Worm (Caenorhabditis elegans) whole organism, young adult: Measurements from ENCODE around the gene srlf-3.

Experiments
- B0019.2 ChIP-seq: fragments of 200-800 bp; sonication (Bioruptor generic); conservative IDR thresholded peaks from 2 replicates; pipeline ENCODE4 v1.3.6; 2022; ENCODE audit warnings: missing genetic modification reagents, missing genetic modification characterization, missing compliant biosample characterization
- D2030.7 ChIP-seq: fragments of 200-800 bp; sonication (Bioruptor generic); IDR thresholded peaks from 2 replicates; pipeline ENCODE4 v1.3.6; 2022; ENCODE audit warnings: missing genetic modification reagents, missing genetic modification characterization, missing compliant biosample characterization
- F10E7.11 ChIP-seq: sonication (generic microtip); optimal IDR thresholded peaks from 2 replicates; lab custom pipeline; 2017; ENCODE audit warnings: mild to moderate bottlenecking, missing genetic modification characterization, moderate library complexity, missing compliant biosample characterization
- F22D6.2 ChIP-seq: sonication (generic microtip); optimal IDR thresholded peaks from 2 replicates; lab custom pipeline; 2016; ENCODE audit warnings: mild to moderate bottlenecking, missing genetic modification characterization, missing compliant biosample characterization
- F23B12.7 ChIP-seq: sonication (generic microtip); optimal IDR thresholded peaks from 2 replicates; lab custom pipeline; 2017; ENCODE audit warnings: missing genetic modification characterization, mild to moderate bottlenecking, missing compliant biosample characterization, antibody characterized with exemption, moderate library complexity; ENCODE audit not compliant: insufficient read depth
- F33H1.4 ChIP-seq: fragments of 200-800 bp; sonication (Bioruptor generic); IDR thresholded peaks from 2 replicates; pipeline ENCODE4 v1.3.6; 2022; ENCODE audit warnings: missing genetic modification reagents, missing genetic modification characterization, missing compliant biosample characterization
- F37B4.10 ChIP-seq: fragments of 200-800 bp; sonication (Bioruptor generic); IDR thresholded peaks from 2 replicates; pipeline ENCODE4 v1.3.6; 2022; ENCODE audit warnings: missing genetic modification characterization, missing compliant biosample characterization
- F39B2.1 ChIP-seq: fragments of 200-800 bp; sonication (Bioruptor generic); IDR thresholded peaks from 2 replicates; pipeline ENCODE4 v1.3.6; 2022; ENCODE audit warnings: missing genetic modification reagents, missing genetic modification characterization, missing compliant biosample characterization
- F52B5.7 ChIP-seq: sonication (generic microtip); optimal IDR thresholded peaks from 2 replicates; lab custom pipeline; 2016; ENCODE audit warnings: mild to moderate bottlenecking, missing genetic modification characterization, missing compliant biosample characterization
- T07F8.4 ChIP-seq: sonication (generic microtip); optimal IDR thresholded peaks from 2 replicates; lab custom pipeline; 2016; ENCODE audit warnings: mild to moderate bottlenecking, missing genetic modification characterization, moderate library complexity, missing compliant biosample characterization
- T26A5.8 ChIP-seq: sonication (generic microtip); optimal IDR thresholded peaks from 2 replicates; lab custom pipeline; 2016; ENCODE audit warnings: missing genetic modification characterization, missing compliant biosample characterization
- Y56A3A.18 ChIP-seq: fragments of 200-800 bp; sonication (Bioruptor generic); IDR thresholded peaks from 2 replicates; pipeline ENCODE4 v1.3.6; 2022; ENCODE audit warnings: missing genetic modification reagents, missing genetic modification characterization, missing compliant biosample characterization
- Y67H2A.10 ChIP-seq: fragments of 200-800 bp; sonication (Bioruptor generic); conservative IDR thresholded peaks from 2 replicates; pipeline ENCODE4 v1.3.6; 2022; ENCODE audit warnings: missing genetic modification reagents, missing genetic modification characterization, missing compliant biosample characterization
- akir-1 ChIP-seq: fragments of 200-800 bp; sonication (Bioruptor generic); optimal IDR thresholded peaks from 2 replicates; lab custom pipeline; 2018; ENCODE audit warnings: mild to moderate bottlenecking, missing genetic modification characterization, moderate library complexity, missing compliant biosample characterization
- athp-1 ChIP-seq: sonication (generic microtip); optimal IDR thresholded peaks from 2 replicates; lab custom pipeline; 2017; ENCODE audit warnings: mild to moderate bottlenecking, missing genetic modification characterization, missing compliant biosample characterization
- attf-3 ChIP-seq: fragments of 200-800 bp; sonication (Bioruptor generic); conservative IDR thresholded peaks from 2 replicates; pipeline ENCODE4 v1.3.6; 2022; ENCODE audit warnings: missing genetic modification reagents, missing genetic modification characterization, missing compliant biosample characterization
- attf-5 ChIP-seq: fragments of 200-800 bp; sonication (Bioruptor generic); optimal IDR thresholded peaks from 2 replicates; lab custom pipeline; 2018; ENCODE audit warnings: mild to moderate bottlenecking, missing genetic modification characterization, missing compliant biosample characterization
- attf-6 ChIP-seq: fragments of 200-800 bp; sonication (Bioruptor generic); IDR thresholded peaks from 2 replicates; pipeline ENCODE4 v1.3.6; 2022; ENCODE audit warnings: missing genetic modification reagents, missing genetic modification characterization, missing compliant biosample characterization
- bed-1 ChIP-seq: fragments of 200-800 bp; sonication (Bioruptor generic); IDR thresholded peaks from 2 replicates; pipeline ENCODE4 v1.3.6; 2022; ENCODE audit warnings: missing genetic modification reagents, missing genetic modification characterization, missing compliant biosample characterization
- ccch-3 ChIP-seq: fragments of 200-800 bp; sonication (Bioruptor generic); optimal IDR thresholded peaks from 2 replicates; lab custom pipeline; 2018; ENCODE audit warnings: mild to moderate bottlenecking, missing genetic modification characterization, missing compliant biosample characterization
- cebp-2 ChIP-seq: fragments of 200-800 bp; sonication (Bioruptor generic); IDR thresholded peaks from 2 replicates; pipeline ENCODE4 v1.3.6; 2022; ENCODE audit warnings: missing genetic modification characterization, missing compliant biosample characterization
- ceh-100 ChIP-seq: fragments of 200-800 bp; sonication (Bioruptor generic); IDR thresholded peaks from 2 replicates; pipeline ENCODE4 v1.3.6; 2022; ENCODE audit warnings: missing genetic modification reagents, missing genetic modification characterization, missing compliant biosample characterization
- ceh-40 ChIP-seq: fragments of 200-800 bp; sonication (Bioruptor generic); IDR thresholded peaks from 2 replicates; pipeline ENCODE4 v1.3.6; 2022; ENCODE audit warnings: missing genetic modification characterization, missing compliant biosample characterization
- ceh-58 ChIP-seq: fragments of 200-800 bp; sonication (Bioruptor generic); IDR thresholded peaks from 2 replicates; pipeline ENCODE4 v1.3.6; 2022; ENCODE audit warnings: missing genetic modification characterization, missing compliant biosample characterization
- ceh-79 ChIP-seq: sonication (generic microtip); optimal IDR thresholded peaks from 2 replicates; lab custom pipeline; 2017; ENCODE audit warnings: mild to moderate bottlenecking, missing genetic modification characterization, missing compliant biosample characterization
- ceh-91 ChIP-seq: fragments of 200-800 bp; sonication (Bioruptor generic); IDR thresholded peaks from 2 replicates; pipeline ENCODE4 v1.3.6; 2022; ENCODE audit warnings: missing genetic modification reagents, missing genetic modification characterization, missing compliant biosample characterization
- dox-1 ChIP-seq: fragments of 200-800 bp; sonication (Bioruptor generic); IDR thresholded peaks from 2 replicates; pipeline ENCODE4 v1.3.6; 2022; ENCODE audit warnings: missing genetic modification reagents, missing genetic modification characterization, missing compliant biosample characterization
- efl-1 ChIP-seq: fragments of 150-350 bp; optimal IDR thresholded peaks from 2 replicates; lab custom pipeline; 2014; ENCODE audit warnings: missing biosample characterization, missing genetic modification reagents, missing genetic modification characterization
- egl-44 ChIP-seq: fragments of 200-800 bp; sonication (Bioruptor generic); IDR thresholded peaks from 2 replicates; pipeline ENCODE4 v1.3.6; 2022; ENCODE audit warnings: missing genetic modification reagents, missing genetic modification characterization, missing compliant biosample characterization
- egrh-3 ChIP-seq: fragments of 200-800 bp; sonication (Bioruptor generic); IDR thresholded peaks from 2 replicates; pipeline ENCODE4 v1.3.6; 2022; ENCODE audit warnings: missing genetic modification reagents, missing genetic modification characterization, missing compliant biosample characterization
- ets-4 ChIP-seq: fragments of 200-800 bp; sonication (Bioruptor generic); optimal IDR thresholded peaks from 2 replicates; lab custom pipeline; 2018; ENCODE audit warnings: mild to moderate bottlenecking, missing genetic modification characterization, missing compliant biosample characterization
- hlh-12 ChIP-seq: sonication (generic microtip); optimal IDR thresholded peaks from 2 replicates; lab custom pipeline; 2016; ENCODE audit warnings: missing genetic modification characterization, missing compliant biosample characterization
- hmg-1.2 ChIP-seq: fragments of 200-800 bp; sonication (Bioruptor generic); IDR thresholded peaks from 2 replicates; pipeline ENCODE4 v1.3.6; 2022; ENCODE audit warnings: missing genetic modification reagents, missing genetic modification characterization, missing compliant biosample characterization
- lin-26 ChIP-seq: fragments of 200-800 bp; sonication (Bioruptor generic); IDR thresholded peaks from 2 replicates; pipeline ENCODE4 v1.3.6; 2022; ENCODE audit warnings: missing genetic modification reagents, missing genetic modification characterization, missing compliant biosample characterization
- lin-54 ChIP-seq: fragments of 200-800 bp; sonication (Bioruptor generic); optimal IDR thresholded peaks from 2 replicates; lab custom pipeline; 2018; ENCODE audit warnings: mild to moderate bottlenecking, missing genetic modification characterization, missing compliant biosample characterization
- lir-1 ChIP-seq: fragments of 200-800 bp; sonication (Bioruptor generic); conservative IDR thresholded peaks from 2 replicates; pipeline ENCODE4 v1.3.6; 2022; ENCODE audit warnings: missing genetic modification reagents, missing genetic modification characterization, missing compliant biosample characterization
- lsl-1 ChIP-seq: fragments of 200-800 bp; sonication (Bioruptor generic); optimal IDR thresholded peaks from 2 replicates; lab custom pipeline; 2018; ENCODE audit warnings: mild to moderate bottlenecking, missing genetic modification characterization, moderate library complexity, missing compliant biosample characterization
- madf-3 ChIP-seq: fragments of 200-800 bp; sonication (Bioruptor generic); IDR thresholded peaks from 2 replicates; pipeline ENCODE4 v1.3.6; 2022; ENCODE audit warnings: missing genetic modification reagents, missing genetic modification characterization, missing compliant biosample characterization
- mcd-1 ChIP-seq: fragments of 200-800 bp; sonication (Bioruptor generic); IDR thresholded peaks from 2 replicates; pipeline ENCODE4 v1.3.6; 2022; ENCODE audit warnings: missing genetic modification reagents, missing genetic modification characterization, missing compliant biosample characterization
- nhr-120 ChIP-seq: fragments of 200-800 bp; sonication (Bioruptor generic); IDR thresholded peaks from 2 replicates; pipeline ENCODE4 v1.3.6; 2022; ENCODE audit warnings: missing genetic modification characterization, missing compliant biosample characterization
- nhr-179 ChIP-seq: sonication (generic microtip); optimal IDR thresholded peaks from 2 replicates; lab custom pipeline; 2016; ENCODE audit warnings: mild to moderate bottlenecking, missing genetic modification characterization, missing compliant biosample characterization
- nhr-90 ChIP-seq: sonication (generic microtip); optimal IDR thresholded peaks from 2 replicates; lab custom pipeline; 2016; ENCODE audit warnings: missing genotype, mild to moderate bottlenecking, missing genetic modification characterization, missing compliant biosample characterization
- rcor-1 ChIP-seq: fragments of 200-800 bp; sonication (Bioruptor generic); IDR thresholded peaks from 2 replicates; pipeline ENCODE4 v1.3.6; 2022; ENCODE audit warnings: missing genetic modification reagents, missing genetic modification characterization, missing compliant biosample characterization
- rpc-1 ChIP-seq, 2 experiments: fragments of 150-350 bp in 1 of 2; sonication (generic microtip) in 1 of 2; optimal IDR thresholded peaks; 2 replicates each; lab custom pipeline; 2014 to 2018; ENCODE audit warnings: missing biosample characterization in 1 of 2, missing genetic modification characterization in 1 of 2, missing genetic modification reagents in 1 of 2, missing genotype in 1 of 2
- sea-2 ChIP-seq: fragments of 200-800 bp; sonication (Bioruptor generic); IDR thresholded peaks from 2 replicates; pipeline ENCODE4 v1.3.6; 2022; ENCODE audit warnings: missing genetic modification characterization, missing compliant biosample characterization
- snpc-1.3 ChIP-seq: sonication (generic microtip); optimal IDR thresholded peaks from 2 replicates; lab custom pipeline; 2017; ENCODE audit warnings: missing genetic modification characterization, mild to moderate bottlenecking, missing compliant biosample characterization, antibody characterized with exemption, moderate library complexity, missing genotype, missing genetic modification reagents; ENCODE audit not compliant: insufficient read depth
- tbp1 ChIP-seq: fragments of 200-800 bp; sonication (Bioruptor generic); optimal IDR thresholded peaks from 2 replicates; lab custom pipeline; 2018; ENCODE audit warnings: mild to moderate bottlenecking, missing genetic modification characterization, missing compliant biosample characterization
- unc-130 ChIP-seq: sonication (generic microtip); optimal IDR thresholded peaks from 2 replicates; lab custom pipeline; 2016; ENCODE audit warnings: missing genetic modification reagents, missing genetic modification characterization, missing compliant biosample characterization
- xnd-1 ChIP-seq: sonication (generic microtip); optimal IDR thresholded peaks from 2 replicates; lab custom pipeline; 2016; ENCODE audit warnings: missing genotype, missing genetic modification reagents, missing genetic modification characterization, missing compliant biosample characterization
- zfh-2 ChIP-seq: fragments of 200-800 bp; sonication (Bioruptor generic); conservative IDR thresholded peaks from 2 replicates; pipeline ENCODE4 v1.3.6; 2022; ENCODE audit warnings: missing genetic modification reagents, missing genetic modification characterization, missing compliant biosample characterization

The srlf-3 gene

DNA sequence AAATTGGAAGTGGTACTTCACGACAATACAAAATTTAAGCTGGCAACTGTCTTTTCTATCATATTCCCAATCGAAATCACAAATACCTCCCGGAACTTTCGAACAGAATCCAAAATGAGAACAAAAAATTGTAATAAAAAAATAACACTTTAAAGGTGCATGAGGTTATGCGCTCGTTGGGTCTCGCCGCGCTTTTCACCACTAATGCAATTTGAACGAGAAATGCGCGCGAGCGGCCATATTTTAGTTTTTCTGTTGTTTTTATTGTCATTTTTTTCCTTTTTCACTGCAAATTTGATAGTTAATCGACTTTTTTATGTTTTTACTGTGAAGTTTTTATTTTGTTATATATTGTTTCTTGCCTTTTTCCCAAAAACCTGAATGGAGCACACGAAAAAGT is 23.8 kb downstream of the srlf-3 start, which contains the start of gene mes-6 (continued):
- TF ChIP-seq tbp1 (GFP tag; lab: Kevin White, UChicago) (peak; percentile 20), F52B5.7 (tag; lab: Kevin White, UChicago) (no peak), ceh-40 (GFP tag; lab: Robert Waterston, UW) (no peak), rpc-1 (optimal IDR thresholded peaks at IDR 0.05; lab: Kevin White, UChicago) (no peak), rpc-1 (tag; optimal IDR thresholded peaks at IDR 0.05; lab: Kevin White, UChicago) (no peak), attf-3 (GFP tag; lab: Robert Waterston, UW) (no peak), B0019.2 (GFP tag; lab: Robert Waterston, UW) (no peak), hlh-12 (tag; lab: Kevin White, UChicago) (no peak), unc-130 (GFP tag; lab: Kevin White, UChicago) (peak; percentile 38), F23B12.7 (tag; lab: Kevin White, UChicago) (peak; percentile 72), nhr-90 (no peak), F33H1.4 (peak; percentile 92), ceh-100 (no peak), bed-1 (no peak), cebp-2 (no peak), attf-5 (GFP tag; lab: Kevin White, UChicago) (no peak), mcd-1 (GFP tag; lab: Robert Waterston, UW) (no peak), hmg-1.2 (peak; percentile 39; the same call in 1 of the 2 replicates), lsl-1 (GFP tag; lab: Kevin White, UChicago) (peak; percentile 72), ceh-91 (GFP tag; lab: Robert Waterston, UW) (peak; percentile 85), sea-2 (GFP tag; lab: Robert Waterston, UW) (no peak), lin-26 (GFP tag; lab: Robert Waterston, UW) (no peak), nhr-120 (GFP tag; lab: Robert Waterston, UW) (no peak), athp-1 (tag; lab: Kevin White, UChicago) (no peak), akir-1 (GFP tag; lab: Kevin White, UChicago) (no peak), T26A5.8 (tag; lab: Kevin White, UChicago) (no peak), madf-3 (GFP tag; lab: Robert Waterston, UW) (no peak), rcor-1 (0 out of 2 replicates have a peak, but pooled peaks have one; percentile 5), ccch-3 (no peak), lir-1 (no peak), snpc-1.3 (peak; percentile 55), F22D6.2 (tag; lab: Kevin White, UChicago) (no peak), attf-6 (GFP tag; lab: Robert Waterston, UW) (no peak), egrh-3 (no peak), efl-1 (GFP tag; lab: Kevin White, UChicago) (peak; percentile 92), ceh-58 (no peak), zfh-2 (GFP tag; lab: Robert Waterston, UW) (no peak), Y67H2A.10 (GFP tag; lab: Robert Waterston, UW) (no peak), Y56A3A.18 (GFP tag; lab: Robert Waterston, UW) (no peak), lin-54 (GFP tag; lab: Kevin White, UChicago) (peak; percentile 75), egl-44 (no peak), xnd-1 (tag; lab: Kevin White, UChicago) (peak; percentile 59), nhr-179 (no peak), ets-4 (GFP tag; lab: Kevin White, UChicago) (no peak), dox-1 (peak; percentile 51), F10E7.11 (tag; lab: Kevin White, UChicago) (no peak), F37B4.10 (GFP tag; lab: Robert Waterston, UW) (no peak), ceh-79 (tag; lab: Kevin White, UChicago) (no peak), F39B2.1 (GFP tag; lab: Robert Waterston, UW) (no peak), D2030.7 (GFP tag; lab: Robert Waterston, UW) (peak; percentile 70), T07F8.4 (tag; lab: Kevin White, UChicago) (no peak)
